Fruit fly (Drosophila melanogaster) whole organism: ENCODE measurements around the gene CG5704.

Experiments used
- Dll ChIP-seq: fragments of >200 bp; optimal IDR thresholded peaks from 2 replicates; lab custom pipeline; 2017
- psq ChIP-seq: fragments of >200 bp; optimal IDR thresholded peaks from 2 replicates; lab custom pipeline; 2017

DNA sequence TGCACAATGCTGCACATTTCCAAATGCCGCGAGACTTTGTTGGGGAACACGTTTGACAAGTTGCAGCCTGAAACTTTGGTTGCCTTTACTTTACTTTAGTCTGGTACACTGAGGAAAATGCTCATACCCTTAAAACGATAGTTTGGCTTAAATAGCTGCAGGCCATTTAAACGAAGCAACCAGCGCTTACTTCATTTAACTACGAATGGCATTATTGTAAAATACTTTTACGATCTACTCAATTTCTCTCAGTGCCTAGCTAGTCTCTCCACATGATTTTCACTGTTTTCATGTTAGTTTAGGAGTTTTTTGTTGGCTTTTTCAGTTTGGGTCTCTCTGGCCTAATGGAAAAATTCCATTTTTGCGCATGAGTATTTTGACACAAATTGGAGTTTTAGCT is 8.8 kb downstream of the CG5704 start:
- TF ChIP-seq Dll (lab: Kevin White, UChicago) (no peak), psq (lab: Kevin White, UChicago) (no peak)
